Worm (Caenorhabditis elegans) whole organism, midembryonic: ENCODE results near the gene btb-16.

ENCODE experiments used
- T22C8.4 ChIP-seq: fragments of 200-800 bp; sonication (Bioruptor generic); IDR thresholded peaks from 2 replicates; pipeline ENCODE4 v1.3.6; 2022; ENCODE audit warnings: missing genetic modification characterization, missing compliant biosample characterization
- cog-1 ChIP-seq: sonication (generic microtip); optimal IDR thresholded peaks from 2 replicates; lab custom pipeline; 2016; ENCODE audit warnings: missing genetic modification characterization, missing compliant biosample characterization
- flt-1 ChIP-seq: fragments of 200-800 bp; sonication (Bioruptor generic); IDR thresholded peaks from 2 replicates; pipeline ENCODE4 v1.3.6; 2022; ENCODE audit warnings: missing genetic modification characterization, missing compliant biosample characterization
- klf-2 ChIP-seq: fragments of 200-800 bp; sonication (Bioruptor generic); conservative IDR thresholded peaks from 2 replicates; pipeline ENCODE4 v1.3.6; 2022; ENCODE audit warnings: missing genetic modification reagents, missing genetic modification characterization, missing compliant biosample characterization
- med-1 ChIP-seq: sonication (generic microtip); optimal IDR thresholded peaks from 2 replicates; lab custom pipeline; 2017; ENCODE audit warnings: missing genetic modification characterization, mild to moderate bottlenecking, missing compliant biosample characterization, antibody characterized with exemption, missing genetic modification reagents; ENCODE audit not compliant: insufficient read depth
- ref-1 ChIP-seq: fragments of 200-800 bp; sonication (Bioruptor generic); conservative IDR thresholded peaks from 2 replicates; pipeline ENCODE4 v1.3.6; 2022; ENCODE audit warnings: missing genetic modification reagents, missing genetic modification characterization, missing compliant biosample characterization
- tab-1 ChIP-seq: fragments of 200-800 bp; sonication (Bioruptor generic); IDR thresholded peaks from 2 replicates; pipeline ENCODE4 v1.3.6; 2022; ENCODE audit warnings: missing genetic modification characterization, missing compliant biosample characterization
- ztf-23 ChIP-seq: fragments of 200-800 bp; sonication (Bioruptor generic); IDR thresholded peaks from 2 replicates; pipeline ENCODE4 v1.3.6; 2022; ENCODE audit warnings: missing genetic modification reagents, missing genetic modification characterization, missing compliant biosample characterization
- ztf-29 ChIP-seq: fragments of 200-800 bp; sonication (Bioruptor generic); IDR thresholded peaks from 2 replicates; pipeline ENCODE4 v1.3.6; 2022; ENCODE audit warnings: missing genetic modification reagents, missing genetic modification characterization, missing compliant biosample characterization

DNA sequence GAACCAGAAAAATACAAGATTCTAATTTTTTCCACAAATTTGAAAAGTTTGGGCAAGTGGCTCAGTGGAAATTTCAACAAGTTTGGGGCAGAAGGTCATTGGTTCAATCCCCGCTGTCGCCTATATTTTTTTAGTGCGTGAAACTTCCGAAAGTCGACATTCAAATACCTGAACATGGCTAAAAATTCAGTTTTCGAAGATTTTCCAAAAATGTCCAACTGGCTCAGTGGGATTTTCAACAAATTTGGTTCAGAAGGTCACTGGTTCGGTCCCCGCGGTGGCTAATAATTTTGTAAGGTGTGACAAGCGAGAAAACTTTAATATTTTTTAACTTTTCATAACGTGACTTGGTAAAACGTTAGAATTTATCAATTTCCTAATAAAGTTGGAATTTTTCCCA is 32.0 kb upstream of the btb-16 start:
- TF ChIP-seq ztf-23: no peak
- no peak for TF ChIP-seq flt-1 (GFP tag; lab: Robert Waterston, UW)
- TF ChIP-seq ztf-29 (GFP tag; lab: Robert Waterston, UW): no peak
- no peak for TF ChIP-seq klf-2 (GFP tag; lab: Robert Waterston, UW)
- no peak for TF ChIP-seq ref-1
- no peak for TF ChIP-seq cog-1 (tag; lab: Kevin White, UChicago)
- TF ChIP-seq med-1 (GFP tag; lab: Kevin White, UChicago): no peak
- TF ChIP-seq tab-1 (GFP tag; lab: Robert Waterston, UW): no peak
- TF ChIP-seq T22C8.4 (GFP tag; lab: Robert Waterston, UW): no peak
